Worm (Caenorhabditis elegans) whole organism, L4 larva: ENCODE data around the gene ZK1307.7.
A peak's percentile ranks its signal among the peaks of the same experiment; 100 is the strongest.

ENCODE experiments used
- aly-2 ChIP-seq: sonication (generic microtip); optimal IDR thresholded peaks from 2 replicates; lab custom pipeline; 2018; ENCODE audit warnings: missing biosample characterization, missing genetic modification characterization
- cey-2 ChIP-seq: sonication (generic microtip); optimal IDR thresholded peaks from 3 replicates; lab custom pipeline; 2017; ENCODE audit warnings: missing genetic modification characterization, mild to moderate bottlenecking, missing compliant biosample characterization, antibody characterized with exemption, borderline replicate concordance; ENCODE audit not compliant: insufficient read depth
- daf-12 ChIP-seq: fragments of 150-350 bp; optimal IDR thresholded peaks from 2 replicates; lab custom pipeline; 2014; ENCODE audit warnings: missing biosample characterization, missing genetic modification reagents, missing genetic modification characterization
- duxl-1 ChIP-seq: sonication (generic microtip); optimal IDR thresholded peaks from 2 replicates; lab custom pipeline; 2016; ENCODE audit warnings: mild to moderate bottlenecking, missing genetic modification characterization, moderate library complexity, missing compliant biosample characterization; ENCODE audit not compliant: poor library complexity
- lim-7 ChIP-seq: fragments of 200-800 bp; sonication (Bioruptor generic); IDR thresholded peaks from 2 replicates; pipeline ENCODE4 v1.3.6; 2022; ENCODE audit warnings: missing genetic modification characterization, missing compliant biosample characterization
- lin-39 ChIP-seq: fragments of 150-350 bp; optimal IDR thresholded peaks from 2 replicates; lab custom pipeline; 2014; ENCODE audit warnings: missing biosample characterization, missing genetic modification reagents, missing genetic modification characterization
- madf-9 ChIP-seq: fragments of 200-800 bp; sonication (Bioruptor generic); conservative IDR thresholded peaks from 2 replicates; pipeline ENCODE4 v1.3.6; 2022; ENCODE audit warnings: missing genetic modification reagents, missing genetic modification characterization, missing compliant biosample characterization
- mep-1 ChIP-seq: fragments of 150-350 bp; sonication (generic microtip); optimal IDR thresholded peaks from 3 replicates; lab custom pipeline; 2014; ENCODE audit warnings: missing biosample characterization, missing genetic modification characterization
- nhr-25 ChIP-seq: sonication (generic microtip); optimal IDR thresholded peaks from 2 replicates; lab custom pipeline; 2017; ENCODE audit warnings: missing genetic modification characterization, mild to moderate bottlenecking, missing compliant biosample characterization, antibody characterized with exemption, moderate library complexity, borderline replicate concordance; ENCODE audit not compliant: insufficient read depth
- nhr-28 ChIP-seq: fragments of 150-350 bp; optimal IDR thresholded peaks from 2 replicates; lab custom pipeline; 2014; ENCODE audit warnings: missing biosample characterization, missing genetic modification characterization
- tra-1 ChIP-seq: fragments of 200-800 bp; sonication (Bioruptor generic); IDR thresholded peaks from 2 replicates; pipeline ENCODE4 v1.3.6; 2022; ENCODE audit warnings: missing genetic modification reagents, missing genetic modification characterization, missing compliant biosample characterization
- unc-62 ChIP-seq, 3 experiments: fragments of 150-350 bp in 1 of 3; sonication (generic microtip); optimal IDR thresholded peaks in 2 of 3; peaks in 1 of 3; 1 replicate in 1 of 3; 2 replicates in 2 of 3; lab custom pipeline; 2014 to 2017; ENCODE audit warnings: missing biosample characterization in 3 of 3, missing genetic modification characterization in 3 of 3, missing genetic modification reagents in 3 of 3, missing genotype in 1 of 3
- zag-1 ChIP-seq: fragments of 150-350 bp; optimal IDR thresholded peaks from 2 replicates; lab custom pipeline; 2014; ENCODE audit warnings: missing biosample characterization, missing genetic modification characterization

- TF ChIP-seq aly-2 (tag; lab: Kevin White, UChicago) (no peak), lim-7 (GFP tag; lab: Robert Waterston, UW) (no peak), tra-1 (no peak), cey-2 (tag; lab: Kevin White, UChicago) (no peak), nhr-28 (tag; lab: Kevin White, UChicago) (peak; percentile 53), unc-62 (GFP tag; optimal IDR thresholded peaks at IDR 0.05 in 1 of 2; lab: Kevin White, UChicago) (no peak), unc-62 (tag; optimal IDR thresholded peaks at IDR 0.05; lab: Kevin White, UChicago) (no peak), nhr-25 (tag; lab: Kevin White, UChicago) (no peak), mep-1 (tag; lab: Kevin White, UChicago) (no peak), daf-12 (tag; lab: Kevin White, UChicago) (no peak), madf-9 (GFP tag; lab: Robert Waterston, UW) (no peak), lin-39 (no peak), duxl-1 (tag; lab: Kevin White, UChicago) (no peak), zag-1 (tag; lab: Kevin White, UChicago) (no peak)
Measured at ce11 chrII:9662797-9663196, 26.4 kb downstream of the ZK1307.7 start, which contains the start of gene cyp-13A10.
